Fruit fly (Drosophila melanogaster) whole organism, pupa: ENCODE data around the gene nompC.

Experiments
- CG10348 ChIP-seq: fragments of 200-800 bp; sonication (Bioruptor generic); IDR thresholded peaks from 2 replicates; pipeline ENCODE4 v1.3.6; 2022; ENCODE audit warnings: missing biosample characterization, missing genetic modification characterization
- CG12605 ChIP-seq: fragments of 200-800 bp; sonication (Bioruptor generic); IDR thresholded peaks from 2 replicates; pipeline ENCODE4 v1.3.6; 2022; ENCODE audit warnings: missing biosample characterization, missing genetic modification characterization
- CG13204 ChIP-seq: fragments of 200-800 bp; sonication (Bioruptor generic); optimal IDR thresholded peaks from 2 replicates; lab custom pipeline; 2018; ENCODE audit warnings: missing biosample characterization, mild to moderate bottlenecking, missing genetic modification characterization, moderate library complexity
- CG14655 ChIP-seq: fragments of 200-800 bp; sonication (Bioruptor generic); optimal IDR thresholded peaks from 3 replicates; lab custom pipeline; 2017; ENCODE audit warnings: mild to moderate bottlenecking, missing biosample characterization, missing genetic modification reagents, missing genetic modification characterization
- CG15710 ChIP-seq: fragments of 200-800 bp; sonication (Bioruptor generic); optimal IDR thresholded peaks from 2 replicates; lab custom pipeline; 2018; ENCODE audit warnings: missing biosample characterization, mild to moderate bottlenecking, missing genetic modification characterization, moderate library complexity
- CG17806 ChIP-seq: fragments of 200-800 bp; sonication (Bioruptor generic); optimal IDR thresholded peaks from 2 replicates; lab custom pipeline; 2018; ENCODE audit warnings: missing biosample characterization, mild to moderate bottlenecking, missing genetic modification characterization, moderate library complexity
- CG32121 ChIP-seq: fragments of 200-800 bp; sonication (Bioruptor generic); IDR thresholded peaks from 2 replicates; pipeline ENCODE4 v1.3.6; 2022; ENCODE audit warnings: missing biosample characterization, missing genetic modification characterization
- CG34367 ChIP-seq: fragments of 200-800 bp; sonication (Bioruptor generic); optimal IDR thresholded peaks from 2 replicates; lab custom pipeline; 2018; ENCODE audit warnings: missing biosample characterization, mild to moderate bottlenecking, missing genetic modification characterization
- CG4496 ChIP-seq: fragments of 200-800 bp; sonication (Bioruptor generic); IDR thresholded peaks from 3 replicates; pipeline ENCODE4 v1.3.6; 2022; ENCODE audit warnings: missing biosample characterization, missing genetic modification characterization
- CG8159 ChIP-seq: fragments of 200-800 bp; sonication (Bioruptor generic); optimal IDR thresholded peaks from 3 replicates; lab custom pipeline; 2018; ENCODE audit warnings: missing biosample characterization, mild to moderate bottlenecking, missing genetic modification characterization, moderate library complexity
- CG8301 ChIP-seq: fragments of 200-800 bp; sonication (Bioruptor generic); optimal IDR thresholded peaks from 2 replicates; lab custom pipeline; 2018; ENCODE audit warnings: missing biosample characterization, mild to moderate bottlenecking, missing genetic modification characterization
- CG9948 ChIP-seq: fragments of 200-800 bp; sonication (Bioruptor generic); optimal IDR thresholded peaks from 2 replicates; lab custom pipeline; 2018; ENCODE audit warnings: missing biosample characterization, mild to moderate bottlenecking, missing genetic modification characterization, moderate library complexity
- D1 ChIP-seq: fragments of 200-800 bp; sonication (Bioruptor generic); optimal IDR thresholded peaks from 2 replicates; lab custom pipeline; 2018; ENCODE audit warnings: missing biosample characterization, mild to moderate bottlenecking, missing genetic modification characterization, moderate library complexity
- EcR ChIP-seq: fragments of 200-800 bp; sonication (Bioruptor generic); optimal IDR thresholded peaks from 3 replicates; lab custom pipeline; 2019; ENCODE audit warnings: missing biosample characterization, missing genetic modification characterization, mild to moderate bottlenecking, moderate library complexity, missing genetic modification reagents
- Ets98B ChIP-seq: fragments of 200-800 bp; sonication (Bioruptor generic); IDR thresholded peaks from 2 replicates; pipeline ENCODE4 v1.3.6; 2022; ENCODE audit warnings: missing biosample characterization, missing genetic modification characterization
- Pif1A ChIP-seq: fragments of 200-800 bp; sonication (Bioruptor generic); optimal IDR thresholded peaks from 3 replicates; lab custom pipeline; 2016; ENCODE audit warnings: missing biosample characterization, missing genetic modification characterization
- Pif1B ChIP-seq: fragments of 200-800 bp; sonication (Bioruptor generic); optimal IDR thresholded peaks from 3 replicates; lab custom pipeline; 2016; ENCODE audit warnings: missing biosample characterization, missing genetic modification characterization
- Snoo ChIP-seq: fragments of 200-800 bp; sonication (Bioruptor generic); optimal IDR thresholded peaks from 3 replicates; lab custom pipeline; 2017; ENCODE audit warnings: missing biosample characterization, mild to moderate bottlenecking, missing genetic modification characterization, inconsistent platforms
- fd96Ca ChIP-seq: fragments of 200-800 bp; sonication (Bioruptor generic); IDR thresholded peaks from 3 replicates; pipeline ENCODE4 v1.3.6; 2022; ENCODE audit warnings: missing biosample characterization, missing genetic modification characterization
- gl ChIP-seq: fragments of 200-800 bp; sonication (Bioruptor generic); optimal IDR thresholded peaks from 2 replicates; lab custom pipeline; 2018; ENCODE audit warnings: missing biosample characterization, mild to moderate bottlenecking, missing genetic modification characterization
- rn ChIP-seq: fragments of 200-800 bp; sonication (Bioruptor generic); IDR thresholded peaks from 2 replicates; pipeline ENCODE4 v1.3.6; 2022; ENCODE audit warnings: missing biosample characterization, missing genetic modification characterization

The nompC gene

DNA sequence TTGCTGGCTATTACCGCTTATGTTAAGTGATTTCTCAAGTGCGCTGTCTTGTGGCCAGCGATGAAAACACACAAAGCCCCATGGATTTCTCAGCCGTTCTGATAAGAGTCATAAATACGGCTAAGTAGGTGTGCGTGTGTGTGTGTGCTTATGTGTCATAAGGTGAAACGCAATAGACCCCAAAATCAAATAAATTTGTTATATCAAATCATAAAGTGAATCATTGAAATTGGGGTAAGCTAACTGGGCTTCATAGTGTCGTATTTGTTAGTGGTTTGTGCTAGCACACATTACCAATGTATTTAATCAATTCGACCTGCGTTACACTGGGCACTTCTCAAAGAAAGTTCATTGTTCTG lies 46.4 kb upstream of the nompC start:
- TF ChIP-seq CG4496, result 0 out of 3 replicates have a peak, but pooled peaks have one; percentile 1
- TF ChIP-seq CG15710, result no peak
- TF ChIP-seq, all 21 proteins: peak for 1

DNA sequence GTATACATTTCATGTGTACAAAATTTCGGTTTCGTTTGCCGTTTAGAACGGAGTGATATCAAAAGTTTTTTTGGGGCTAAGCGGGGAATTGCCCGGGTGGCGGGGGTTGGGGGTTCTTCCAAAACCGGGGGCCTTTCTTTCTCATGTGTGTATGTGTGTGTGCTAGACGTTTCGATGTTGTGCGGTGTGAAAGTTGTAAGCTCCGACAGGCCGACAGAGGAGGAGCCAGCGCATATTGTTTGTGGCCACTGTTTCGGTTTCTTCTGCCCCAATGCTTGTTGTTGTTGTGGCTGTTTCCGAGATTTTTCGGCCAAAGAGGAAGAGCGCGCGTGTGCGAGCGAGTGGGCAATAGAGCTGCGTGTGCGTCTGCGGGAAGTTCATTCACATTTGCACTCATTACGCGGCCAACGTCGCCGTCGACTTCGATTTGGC lies 45.7 kb upstream of the nompC start:
- no peak for TF ChIP-seq D1 (tag; lab: Kevin White, UChicago)
- peak; percentile 47 for TF ChIP-seq EcR (GFP tag; lab: Kevin White, UChicago)

dm6 chr2L:5300785-5301616 lies 45.0 kb upstream of the nompC start:
- TF ChIP-seq CG17806 (tag; lab: Kevin White, UChicago), result no peak
- no peak; the same call in 2 of the 3 replicates for TF ChIP-seq CG4496
- no peak for TF ChIP-seq CG15710
- TF ChIP-seq CG10348 (GFP tag; lab: Robert Waterston, UW), result no peak
- TF ChIP-seq Ets98B (GFP tag; lab: Robert Waterston, UW), result peak; percentile 37; the same call in 1 of the 2 replicates
- no peak for TF ChIP-seq CG32121 (GFP tag; lab: Robert Waterston, UW)
- peak; percentile 78 for TF ChIP-seq EcR (GFP tag; lab: Kevin White, UChicago)
- no peak for TF ChIP-seq Snoo (tag; lab: Kevin White, UChicago)
- no peak for TF ChIP-seq CG34367 (tag; lab: Kevin White, UChicago)
- no peak for TF ChIP-seq CG14655 (GFP tag; lab: Kevin White, UChicago)
- no peak for TF ChIP-seq CG8301 (tag; lab: Kevin White, UChicago)
- no peak for TF ChIP-seq rn (GFP tag; lab: Robert Waterston, UW)
- TF ChIP-seq Pif1A (GFP tag; lab: Kevin White, UChicago), result no peak
- TF ChIP-seq CG8159 (tag; lab: Kevin White, UChicago), result no peak
- no peak for TF ChIP-seq gl (tag; lab: Kevin White, UChicago)
- TF ChIP-seq CG9948 (tag; lab: Kevin White, UChicago), result no peak
- TF ChIP-seq fd96Ca (GFP tag; lab: Robert Waterston, UW), result no peak
- peak; percentile 89 for TF ChIP-seq CG13204
- peak; percentile 4 for TF ChIP-seq Pif1B
- no peak for TF ChIP-seq D1 (tag; lab: Kevin White, UChicago)
- TF ChIP-seq CG12605 (GFP tag; lab: Robert Waterston, UW), result no peak

- TF ChIP-seq CG32121 (GFP tag; lab: Robert Waterston, UW) (no peak), fd96Ca (GFP tag; lab: Robert Waterston, UW) (no peak), CG10348 (GFP tag; lab: Robert Waterston, UW) (no peak), EcR (GFP tag; lab: Kevin White, UChicago) (no peak), gl (tag; lab: Kevin White, UChicago) (no peak), Ets98B (GFP tag; lab: Robert Waterston, UW) (no peak; the same call in 1 of the 2 replicates), CG12605 (GFP tag; lab: Robert Waterston, UW) (no peak), CG4496 (no peak), CG17806 (tag; lab: Kevin White, UChicago) (no peak), Snoo (tag; lab: Kevin White, UChicago) (no peak), CG14655 (GFP tag; lab: Kevin White, UChicago) (peak; percentile 3), Pif1B (peak; percentile 5), Pif1A (GFP tag; lab: Kevin White, UChicago) (peak; percentile 37), CG34367 (tag; lab: Kevin White, UChicago) (no peak), CG15710 (peak; percentile 37), CG8301 (tag; lab: Kevin White, UChicago) (no peak), CG8159 (tag; lab: Kevin White, UChicago) (peak; percentile 38), D1 (tag; lab: Kevin White, UChicago) (no peak), rn (GFP tag; lab: Robert Waterston, UW) (no peak), CG9948 (tag; lab: Kevin White, UChicago) (peak; percentile 3)
These were observed 43.7 kb upstream of the nompC start for dm6 chr2L:5302284-5302683.

- TF ChIP-seq Ets98B (GFP tag; lab: Robert Waterston, UW), result no peak
- no peak for TF ChIP-seq gl (tag; lab: Kevin White, UChicago)
- no peak for TF ChIP-seq Pif1B
- TF ChIP-seq D1 (tag; lab: Kevin White, UChicago), result no peak
- TF ChIP-seq EcR (GFP tag; lab: Kevin White, UChicago), result no peak
These were observed 43.3 kb upstream of the nompC start for dm6 chr2L:5302692-5303043.

DNA sequence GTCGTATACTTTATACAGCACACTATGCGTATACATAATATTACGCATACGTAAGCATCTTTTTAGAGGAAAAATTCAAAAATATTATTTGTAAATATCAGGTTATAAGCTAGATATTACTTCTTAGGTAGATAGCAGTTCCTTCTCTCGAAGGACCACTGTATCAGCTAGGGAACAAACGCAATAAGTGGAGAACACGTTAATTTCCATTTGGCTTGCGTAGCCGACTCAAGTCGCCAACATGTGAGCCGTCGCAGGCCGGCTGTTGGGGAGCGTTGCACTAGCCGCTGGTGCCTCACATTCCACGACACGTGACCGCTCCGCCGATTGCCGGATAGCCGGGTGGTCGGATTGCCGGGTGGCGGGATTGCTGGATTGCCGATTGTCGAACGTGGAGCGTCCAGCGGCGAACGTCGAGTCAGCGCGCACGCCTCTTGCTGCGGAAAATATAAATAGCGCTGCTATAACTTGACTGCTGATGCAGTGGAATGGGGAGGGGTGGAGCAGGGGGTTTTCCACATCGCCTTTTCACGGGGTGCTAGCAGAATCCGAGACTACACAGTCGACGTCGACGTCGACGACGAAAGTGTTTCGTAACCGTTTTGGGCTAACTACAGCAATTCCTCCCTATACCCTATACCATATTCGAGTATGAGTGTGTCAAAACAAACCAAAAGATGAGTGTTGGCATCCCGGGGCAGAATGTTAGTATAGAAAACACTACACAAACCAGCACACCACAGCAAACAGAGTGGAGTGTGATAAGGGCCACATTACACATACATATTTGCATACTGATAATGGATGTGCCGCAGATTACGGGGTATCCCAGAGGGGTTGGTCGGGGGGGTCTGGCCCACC lies 42.7 kb upstream of the nompC start:
- TF ChIP-seq CG14655 (GFP tag; lab: Kevin White, UChicago), result peak; percentile 21
- TF ChIP-seq gl (tag; lab: Kevin White, UChicago), result no peak
- peak; percentile 34 for TF ChIP-seq CG13204
- TF ChIP-seq CG34367 (tag; lab: Kevin White, UChicago), result no peak
- TF ChIP-seq Ets98B (GFP tag; lab: Robert Waterston, UW), result peak; percentile 10; the same call in 1 of the 2 replicates
- TF ChIP-seq CG9948 (tag; lab: Kevin White, UChicago), result no peak
- TF ChIP-seq CG17806 (tag; lab: Kevin White, UChicago), result peak; percentile 18
- TF ChIP-seq Pif1B, result no peak
- peak; percentile 57 for TF ChIP-seq EcR (GFP tag; lab: Kevin White, UChicago)
- TF ChIP-seq fd96Ca (GFP tag; lab: Robert Waterston, UW), result no peak
- TF ChIP-seq Pif1A (GFP tag; lab: Kevin White, UChicago), result peak; percentile 15
- no peak for TF ChIP-seq CG32121 (GFP tag; lab: Robert Waterston, UW)
- TF ChIP-seq CG8301 (tag; lab: Kevin White, UChicago), result peak; percentile 30
- no peak for TF ChIP-seq rn (GFP tag; lab: Robert Waterston, UW)
- no peak for TF ChIP-seq CG15710
- TF ChIP-seq D1 (tag; lab: Kevin White, UChicago), result no peak
- TF ChIP-seq CG10348 (GFP tag; lab: Robert Waterston, UW), result peak; percentile 58; the same call in 1 of the 2 replicates
- peak; percentile 34 for TF ChIP-seq CG8159 (tag; lab: Kevin White, UChicago)
- TF ChIP-seq Snoo (tag; lab: Kevin White, UChicago), result no peak
- no peak for TF ChIP-seq CG12605 (GFP tag; lab: Robert Waterston, UW)
- no peak for TF ChIP-seq CG4496
- TF ChIP-seq, all 21 proteins: peak for 9
